Worm (Caenorhabditis elegans) whole organism, late embryonic: ENCODE measurements around the gene snb-2.

Source experiments
- C38D4.7 ChIP-seq: fragments of 200-800 bp; sonication (Bioruptor generic); optimal IDR thresholded peaks from 2 replicates; lab custom pipeline; 2018; ENCODE audit warnings: mild to moderate bottlenecking, missing genetic modification characterization, moderate library complexity, missing compliant biosample characterization
- ceh-18 ChIP-seq: sonication (generic microtip); optimal IDR thresholded peaks from 2 replicates; lab custom pipeline; 2016; ENCODE audit warnings: missing genetic modification characterization, missing compliant biosample characterization
- che-1 ChIP-seq: sonication (generic microtip); optimal IDR thresholded peaks from 2 replicates; lab custom pipeline; 2016; ENCODE audit warnings: mild to moderate bottlenecking, missing genetic modification characterization, missing compliant biosample characterization
- elt-2 ChIP-seq: sonication (generic microtip); optimal IDR thresholded peaks from 2 replicates; lab custom pipeline; 2016; ENCODE audit warnings: missing genetic modification reagents, missing genetic modification characterization, missing compliant biosample characterization
- fax-1 ChIP-seq: sonication (generic microtip); optimal IDR thresholded peaks from 2 replicates; lab custom pipeline; 2016; ENCODE audit warnings: missing genotype, missing genetic modification characterization, missing compliant biosample characterization
- hlh-13 ChIP-seq: fragments of 200-800 bp; sonication (Bioruptor generic); optimal IDR thresholded peaks from 2 replicates; lab custom pipeline; 2018; ENCODE audit warnings: mild to moderate bottlenecking, missing genetic modification characterization, missing compliant biosample characterization
- hlh-15 ChIP-seq: sonication (generic microtip); optimal IDR thresholded peaks from 2 replicates; lab custom pipeline; 2016; ENCODE audit warnings: missing genetic modification characterization, missing compliant biosample characterization
- nfya-1 ChIP-seq: sonication (generic microtip); optimal IDR thresholded peaks from 2 replicates; lab custom pipeline; 2017; ENCODE audit warnings: missing genetic modification characterization, mild to moderate bottlenecking, missing compliant biosample characterization, antibody characterized with exemption, moderate library complexity
- odd-2 ChIP-seq: sonication (generic microtip); optimal IDR thresholded peaks from 2 replicates; lab custom pipeline; 2017; ENCODE audit warnings: antibody characterized with exemption, mild to moderate bottlenecking, missing genetic modification characterization, missing compliant biosample characterization
- pqm-1 ChIP-seq: sonication (generic microtip); optimal IDR thresholded peaks from 2 replicates; lab custom pipeline; 2016; ENCODE audit warnings: missing genetic modification characterization, missing compliant biosample characterization
- syd-9 ChIP-seq: sonication (generic microtip); optimal IDR thresholded peaks from 2 replicates; lab custom pipeline; 2016; ENCODE audit warnings: mild to moderate bottlenecking, missing genetic modification characterization, moderate library complexity, missing compliant biosample characterization
- ttx-3 ChIP-seq: sonication (generic microtip); optimal IDR thresholded peaks from 2 replicates; lab custom pipeline; 2016; ENCODE audit warnings: missing genetic modification reagents, missing genetic modification characterization, missing compliant biosample characterization
- unc-86 ChIP-seq: sonication (generic microtip); optimal IDR thresholded peaks from 2 replicates; lab custom pipeline; 2016; ENCODE audit warnings: missing genetic modification characterization, missing compliant biosample characterization

Gene snb-2

ce11 chrV:12296122-12296521 lies 49.6 kb downstream of the snb-2 start:
- TF ChIP-seq syd-9, result no peak
- TF ChIP-seq pqm-1 (tag; lab: Kevin White, UChicago), result no peak

- no peak for TF ChIP-seq hlh-13 (GFP tag; lab: Kevin White, UChicago)
- no peak for TF ChIP-seq ttx-3 (tag; lab: Kevin White, UChicago)
- TF ChIP-seq unc-86 (tag; lab: Kevin White, UChicago), result no peak
- TF ChIP-seq odd-2 (tag; lab: Kevin White, UChicago), result no peak
- TF ChIP-seq che-1, result no peak
- TF ChIP-seq C38D4.7 (GFP tag; lab: Kevin White, UChicago), result no peak
Observed at ce11 chrV:12295520-12295919, 50.2 kb downstream of the snb-2 start.

ce11 chrV:12295015-12295414 lies 50.7 kb downstream of the snb-2 start:
- TF ChIP-seq elt-2 (tag; lab: Kevin White, UChicago) (peak; percentile 15), fax-1 (tag; lab: Kevin White, UChicago) (no peak), hlh-15 (tag; lab: Kevin White, UChicago) (no peak), nfya-1 (tag; lab: Kevin White, UChicago) (peak; percentile 12), ceh-18 (tag; lab: Kevin White, UChicago) (no peak)
